Worm (Caenorhabditis elegans) whole organism, young adult: ENCODE data around the gene prp-9.

Experiments used
- F52B5.7 ChIP-seq: sonication (generic microtip); optimal IDR thresholded peaks from 2 replicates; lab custom pipeline; 2016; ENCODE audit warnings: mild to moderate bottlenecking, missing genetic modification characterization, missing compliant biosample characterization
- dox-1 ChIP-seq: fragments of 200-800 bp; sonication (Bioruptor generic); IDR thresholded peaks from 2 replicates; pipeline ENCODE4 v1.3.6; 2022; ENCODE audit warnings: missing genetic modification reagents, missing genetic modification characterization, missing compliant biosample characterization
- egl-18 ChIP-seq: fragments of 200-800 bp; sonication (Bioruptor generic); IDR thresholded peaks from 2 replicates; pipeline ENCODE4 v1.3.6; 2022; ENCODE audit warnings: missing genetic modification reagents, missing genetic modification characterization, missing compliant biosample characterization
- mes-4 ChIP-seq: sonication (generic microtip); optimal IDR thresholded peaks from 2 replicates; lab custom pipeline; 2016; ENCODE audit warnings: missing genotype, missing genetic modification characterization, missing compliant biosample characterization
- nhr-90 ChIP-seq: sonication (generic microtip); optimal IDR thresholded peaks from 2 replicates; lab custom pipeline; 2016; ENCODE audit warnings: missing genotype, mild to moderate bottlenecking, missing genetic modification characterization, missing compliant biosample characterization

DNA sequence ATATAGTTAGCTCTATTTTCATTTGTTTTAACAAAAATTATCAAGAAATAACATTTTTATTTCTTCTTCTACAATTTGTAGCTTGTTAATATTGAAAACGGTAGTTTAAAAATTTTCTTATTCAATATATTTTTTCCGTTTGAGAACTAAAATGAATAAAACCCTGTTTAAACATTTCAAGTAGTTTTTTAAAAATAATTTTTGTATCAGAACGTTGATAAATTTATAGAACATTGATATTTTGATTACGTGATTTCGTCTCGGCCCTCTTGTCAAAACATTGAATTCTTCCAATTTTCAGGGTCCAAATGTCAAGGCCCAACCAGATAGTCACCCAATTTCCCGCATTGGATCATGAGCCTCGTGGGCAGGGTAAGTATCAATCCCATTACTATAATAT lies 15.2 kb upstream of the prp-9 start, which contains the start of gene pqn-73:
- no peak for TF ChIP-seq nhr-90 (tag; lab: Kevin White, UChicago)
- no peak for TF ChIP-seq egl-18 (GFP tag; lab: Robert Waterston, UW)
- no peak for TF ChIP-seq mes-4 (tag; lab: Kevin White, UChicago)
- no peak for TF ChIP-seq dox-1 (GFP tag; lab: Robert Waterston, UW)
- TF ChIP-seq F52B5.7 (tag; lab: Kevin White, UChicago), result no peak
